Fruit fly (Drosophila melanogaster) whole organism, pupa: Measurements from ENCODE around the gene CG31948.

Source experiments
- CG9948 ChIP-seq: fragments of 200-800 bp; sonication (Bioruptor generic); optimal IDR thresholded peaks from 2 replicates; lab custom pipeline; 2018; ENCODE audit warnings: missing biosample characterization, mild to moderate bottlenecking, missing genetic modification characterization, moderate library complexity
- D1 ChIP-seq: fragments of 200-800 bp; sonication (Bioruptor generic); optimal IDR thresholded peaks from 2 replicates; lab custom pipeline; 2018; ENCODE audit warnings: missing biosample characterization, mild to moderate bottlenecking, missing genetic modification characterization, moderate library complexity
- EcR ChIP-seq: fragments of 200-800 bp; sonication (Bioruptor generic); optimal IDR thresholded peaks from 3 replicates; lab custom pipeline; 2019; ENCODE audit warnings: missing biosample characterization, missing genetic modification characterization, mild to moderate bottlenecking, moderate library complexity, missing genetic modification reagents
- Ets98B ChIP-seq: fragments of 200-800 bp; sonication (Bioruptor generic); IDR thresholded peaks from 2 replicates; pipeline ENCODE4 v1.3.6; 2022; ENCODE audit warnings: missing biosample characterization, missing genetic modification characterization
- rn ChIP-seq: fragments of 200-800 bp; sonication (Bioruptor generic); IDR thresholded peaks from 2 replicates; pipeline ENCODE4 v1.3.6; 2022; ENCODE audit warnings: missing biosample characterization, missing genetic modification characterization

dm6 chr2L:2371406-2372111 is 45.0 kb downstream of the CG31948 start, which contains the start of gene CG3597:
- TF ChIP-seq Ets98B (GFP tag; lab: Robert Waterston, UW), result no peak
- no peak for TF ChIP-seq rn (GFP tag; lab: Robert Waterston, UW)
- TF ChIP-seq EcR (GFP tag; lab: Kevin White, UChicago), result no peak
- TF ChIP-seq D1, result no peak
- no peak for TF ChIP-seq CG9948 (tag; lab: Kevin White, UChicago)
